Worm (Caenorhabditis elegans): ENCODE data around the gene grl-4.

ce11 chrIV:7291066-7291465 is 19.5 kb downstream of the grl-4 start:
- TF ChIP-seq nhr-28 (tag; optimal IDR thresholded peaks at IDR 0.05): no peak
- no peak for TF ChIP-seq alr-1 (tag; optimal IDR thresholded peaks at IDR 0.05; ENCODE audit: borderline replicate concordance)
- no peak for TF ChIP-seq snpc-4 (tag; optimal IDR thresholded peaks at IDR 0.05)
- TF ChIP-seq elt-2 (tag; optimal IDR thresholded peaks at IDR 0.05): no peak
- no peak for TF ChIP-seq grh-1 (GFP tag; IDR thresholded peaks at IDR 0.05)
- no peak for TF ChIP-seq F16B12.6 (tag; optimal IDR thresholded peaks at IDR 0.05)
- no peak for TF ChIP-seq nhr-76 (tag; optimal IDR thresholded peaks at IDR 0.05)
- no peak for TF ChIP-seq hpl-2 (GFP tag; optimal IDR thresholded peaks at IDR 0.05)
